Worm (Caenorhabditis elegans) whole organism, L1 larva: ENCODE data around the gene C35C5.8.

Source experiments
- aha-1 ChIP-seq: fragments of 150-350 bp; optimal IDR thresholded peaks from 2 replicates; lab custom pipeline; 2014; ENCODE audit warnings: missing biosample characterization, missing genetic modification characterization
- ama-1 ChIP-seq: fragments of 150-350 bp; optimal IDR thresholded peaks from 2 replicates; lab custom pipeline; 2014
- ets-5 ChIP-seq: fragments of 200-800 bp; sonication (Bioruptor generic); IDR thresholded peaks from 2 replicates; pipeline ENCODE4 v1.3.6; 2022; ENCODE audit warnings: missing genetic modification characterization, missing compliant biosample characterization
- lin-39 ChIP-seq: fragments of 150-350 bp; optimal IDR thresholded peaks from 2 replicates; lab custom pipeline; 2014; ENCODE audit warnings: missing biosample characterization, missing genetic modification reagents, missing genetic modification characterization
- mab-9 ChIP-seq: fragments of 200-800 bp; sonication (Bioruptor generic); IDR thresholded peaks from 2 replicates; pipeline ENCODE4 v1.3.6; 2022; ENCODE audit warnings: missing genetic modification reagents, missing genetic modification characterization, missing compliant biosample characterization
- mdl-1 ChIP-seq, 2 experiments: fragments of 150-350 bp; optimal IDR thresholded peaks; 2 replicates each; lab custom pipeline; 2014 to 2017; ENCODE audit warnings: missing biosample characterization in 2 of 2, missing genetic modification characterization in 2 of 2, inconsistent platforms in 1 of 2
- nhr-237 ChIP-seq: fragments of 150-350 bp; optimal IDR thresholded peaks from 2 replicates; lab custom pipeline; 2014; ENCODE audit warnings: missing biosample characterization, missing genetic modification characterization
- nhr-28 ChIP-seq: fragments of 150-350 bp; optimal IDR thresholded peaks from 2 replicates; lab custom pipeline; 2014; ENCODE audit warnings: missing biosample characterization, missing genetic modification characterization
- rnt-1 ChIP-seq: sonication (generic microtip); optimal IDR thresholded peaks from 2 replicates; lab custom pipeline; 2016; ENCODE audit warnings: mild to moderate bottlenecking, missing genetic modification characterization, moderate library complexity, missing compliant biosample characterization
- skn-1 ChIP-seq: fragments of 150-350 bp; optimal IDR thresholded peaks from 2 replicates; lab custom pipeline; 2014; ENCODE audit warnings: missing biosample characterization, missing genetic modification characterization
- unc-130 ChIP-seq: fragments of 150-350 bp; optimal IDR thresholded peaks from 2 replicates; lab custom pipeline; 2017; ENCODE audit warnings: missing biosample characterization, missing genetic modification characterization, inconsistent platforms
- unc-62 ChIP-seq: fragments of 150-350 bp; optimal IDR thresholded peaks from 2 replicates; lab custom pipeline; 2014; ENCODE audit warnings: missing biosample characterization, missing genetic modification reagents, missing genetic modification characterization
- unc-86 ChIP-seq: sonication (generic microtip); optimal IDR thresholded peaks from 2 replicates; lab custom pipeline; 2016; ENCODE audit warnings: missing genetic modification characterization, missing compliant biosample characterization
- ztf-11 ChIP-seq, 2 experiments: sonication (generic microtip); optimal IDR thresholded peaks; 2 replicates each; lab custom pipeline; 2016 to 2017; ENCODE audit warnings: missing genetic modification characterization in 2 of 2, missing biosample characterization in 1 of 2, missing compliant biosample characterization in 1 of 2

ce11 chrX:11554522-11554921, 21.1 kb downstream of the C35C5.8 start:
- TF ChIP-seq ets-5 (GFP tag; lab: Robert Waterston, UW) = no peak
- TF ChIP-seq mab-9 (GFP tag; lab: Robert Waterston, UW) = no peak
- no peak for TF ChIP-seq ztf-11 (tag; optimal IDR thresholded peaks at IDR 0.05; lab: Kevin White, UChicago)
- TF ChIP-seq nhr-28 = no peak
- TF ChIP-seq unc-130 (tag; lab: Kevin White, UChicago) = no peak
- TF ChIP-seq aha-1 (tag; lab: Kevin White, UChicago) = no peak
- TF ChIP-seq skn-1 (tag; lab: Kevin White, UChicago) = no peak
- TF ChIP-seq lin-39 (tag; lab: Kevin White, UChicago) = no peak
- TF ChIP-seq rnt-1 = no peak
- TF ChIP-seq ama-1 (lab: Kevin White, UChicago) = no peak
- TF ChIP-seq unc-86 (tag; lab: Kevin White, UChicago) = peak; percentile 20
- no peak for TF ChIP-seq unc-62 (GFP tag; lab: Kevin White, UChicago)
- TF ChIP-seq mdl-1 (tag; optimal IDR thresholded peaks at IDR 0.05; lab: Kevin White, UChicago) = no peak
- no peak for TF ChIP-seq nhr-237 (tag; lab: Kevin White, UChicago)
